Fruit fly (Drosophila melanogaster): ENCODE results near the gene Mcm6.

The Mcm6 gene

DNA sequence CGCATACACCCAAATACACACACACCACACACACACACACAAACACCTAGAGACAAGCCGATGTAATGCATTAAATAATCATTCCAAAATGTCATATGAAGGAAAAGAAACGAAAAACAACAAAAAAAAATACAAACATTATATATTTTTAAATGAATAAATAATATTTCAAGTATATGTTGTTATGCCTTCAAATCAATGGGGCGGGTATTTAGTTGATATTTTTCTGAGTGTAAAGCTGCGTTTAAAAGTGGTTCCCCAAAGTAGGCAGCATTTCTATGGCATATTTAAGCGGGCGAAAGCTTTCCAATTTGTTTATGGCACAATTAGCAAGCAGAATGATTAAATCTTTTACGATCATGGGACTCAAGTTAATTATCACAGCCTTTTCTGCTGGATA is 45.1 kb downstream of the Mcm6 start (continued):
- TF ChIP-seq Scr (GFP tag; IDR thresholded peaks at IDR 0.05; ENCODE audit: partially characterized antibody) (no peak), Myb (GFP tag; optimal IDR thresholded peaks at IDR 0.05) (no peak), zf30C (GFP tag; optimal IDR thresholded peaks at IDR 0.05) (peak; percentile 55), CG17328 (GFP tag; IDR thresholded peaks at IDR 0.05) (no peak), Sox102F (GFP tag; optimal IDR thresholded peaks at IDR 0.05) (peak; percentile 39), CG4328 (GFP tag; optimal IDR thresholded peaks at IDR 0.05) (no peak)

DNA sequence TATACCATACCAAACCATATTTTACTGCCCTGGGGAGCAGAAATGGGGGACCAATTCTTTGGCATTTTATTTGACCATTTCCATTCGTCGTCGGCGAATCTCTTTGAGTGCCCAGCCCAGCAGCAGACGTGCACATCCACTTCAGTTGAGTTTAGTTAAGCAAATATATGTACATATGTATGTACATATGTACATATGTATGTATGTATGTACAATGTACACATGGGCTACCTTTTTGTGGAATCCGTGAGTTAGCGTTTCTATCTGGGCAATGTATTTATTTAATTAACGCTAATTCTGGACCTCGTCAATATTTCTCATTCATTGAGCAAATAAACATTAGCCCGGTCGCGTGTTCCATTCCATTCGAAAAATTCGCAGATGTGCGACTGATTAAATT is 45.8 kb downstream of the Mcm6 start:
- TF ChIP-seq CG11504 (tag; optimal IDR thresholded peaks at IDR 0.05) (no peak), CG18619 (GFP tag; optimal IDR thresholded peaks at IDR 0.05) (no peak), CG12236 (GFP tag; optimal IDR thresholded peaks at IDR 0.05) (no peak), gfzf (GFP tag; optimal IDR thresholded peaks at IDR 0.05) (no peak), D19A (tag; optimal IDR thresholded peaks at IDR 0.05) (no peak), en (GFP tag; optimal IDR thresholded peaks at IDR 0.05) (no peak), CG12744 (GFP tag; optimal IDR thresholded peaks at IDR 0.05) (no peak), CG3163 (GFP tag; optimal IDR thresholded peaks at IDR 0.05) (no peak), Optix (GFP tag; IDR thresholded peaks at IDR 0.05) (0 out of 3 replicates have a peak, but pooled peaks have one; percentile 20), CG15479 (GFP tag; optimal IDR thresholded peaks at IDR 0.05) (no peak), fru (optimal IDR thresholded peaks at IDR 0.05) (no peak), Max (GFP tag; optimal IDR thresholded peaks at IDR 0.05) (no peak), Gsc (GFP tag; IDR thresholded peaks at IDR 0.05) (no peak), Bdp1 (GFP tag; optimal IDR thresholded peaks at IDR 0.05) (peak; percentile 4), CG9215 (GFP tag; IDR thresholded peaks at IDR 0.05) (no peak), eyg (GFP tag; optimal IDR thresholded peaks at IDR 0.05) (no peak), wdn (GFP tag; IDR thresholded peaks at IDR 0.05) (no peak), crol (GFP tag; IDR thresholded peaks at IDR 0.05) (no peak), br (optimal IDR thresholded peaks at IDR 0.05) (no peak), bab2 (GFP tag; optimal IDR thresholded peaks at IDR 0.05) (peak; percentile 26), emc (GFP tag; optimal IDR thresholded peaks at IDR 0.05) (no peak), CG17361 (GFP tag; IDR thresholded peaks at IDR 0.05) (no peak), CG14710 (tag; optimal IDR thresholded peaks at IDR 0.05) (no peak), Jarid2 (GFP tag; optimal IDR thresholded peaks at IDR 0.05) (no peak), vnd (GFP tag; IDR thresholded peaks at IDR 0.05; ENCODE audit: partially characterized antibody) (no peak), CG1832 (GFP tag; optimal IDR thresholded peaks at IDR 0.05) (no peak), wek (GFP tag; optimal IDR thresholded peaks at IDR 0.05) (peak; percentile 20), Dfd (GFP tag; optimal IDR thresholded peaks at IDR 0.05) (no peak), CG8388 (GFP tag; optimal IDR thresholded peaks at IDR 0.05) (no peak), prd (optimal IDR thresholded peaks at IDR 0.05) (no peak), prd (GFP tag; IDR thresholded peaks at IDR 0.05) (no peak; the same call in 2 of the 3 replicates), B-H1 (GFP tag; IDR thresholded peaks at IDR 0.05) (no peak; the same call in 2 of the 3 replicates), CG10543 (GFP tag; optimal IDR thresholded peaks at IDR 0.05) (peak; percentile 45), Blimp-1 (GFP tag; optimal IDR thresholded peaks at IDR 0.05) (peak; percentile 25), BtbVII (GFP tag; optimal IDR thresholded peaks at IDR 0.05) (no peak), CG7786 (GFP tag; optimal IDR thresholded peaks at IDR 0.05) (no peak), Bteb2 (GFP tag; optimal IDR thresholded peaks at IDR 0.05) (no peak), sens (GFP tag) (peak; percentile 73), CG31365 (tag; optimal IDR thresholded peaks at IDR 0.05) (no peak), CG5180 (GFP tag; optimal IDR thresholded peaks at IDR 0.05) (peak; percentile 18), lov (optimal IDR thresholded peaks at IDR 0.05) (no peak), lov (GFP tag; IDR thresholded peaks at IDR 0.05) (no peak), Dad (GFP tag; optimal IDR thresholded peaks at IDR 0.05) (no peak), stc (GFP tag; IDR thresholded peaks at IDR 0.05) (peak; percentile 41; the same call in 1 of the 2 replicates), CG14965 (GFP tag; optimal IDR thresholded peaks at IDR 0.05; ENCODE audit: borderline replicate concordance) (no peak), CG15696 (tag; optimal IDR thresholded peaks at IDR 0.05) (peak; percentile 18)
